Fruit fly (Drosophila melanogaster): ENCODE measurements around the gene Zcchc7.

- TF ChIP-seq usp (GFP tag; optimal IDR thresholded peaks at IDR 0.05) (no peak), psq (optimal IDR thresholded peaks at IDR 0.05) (no peak), Dll (optimal IDR thresholded peaks at IDR 0.05) (no peak)
These were observed 13.6 kb downstream of the Zcchc7 start, which contains the start of gene sinah for dm6 chr3L:16858780-16859179.

All from whole organism.